Worm (Caenorhabditis elegans): Measurements from ENCODE around the gene mdt-17.
"Not testable (repeated sequence)": the region's sequence is repeated elsewhere in the genome, so short reads cannot be mapped to it uniquely, and the experiment has no call there.

mdt-17 gene

DNA sequence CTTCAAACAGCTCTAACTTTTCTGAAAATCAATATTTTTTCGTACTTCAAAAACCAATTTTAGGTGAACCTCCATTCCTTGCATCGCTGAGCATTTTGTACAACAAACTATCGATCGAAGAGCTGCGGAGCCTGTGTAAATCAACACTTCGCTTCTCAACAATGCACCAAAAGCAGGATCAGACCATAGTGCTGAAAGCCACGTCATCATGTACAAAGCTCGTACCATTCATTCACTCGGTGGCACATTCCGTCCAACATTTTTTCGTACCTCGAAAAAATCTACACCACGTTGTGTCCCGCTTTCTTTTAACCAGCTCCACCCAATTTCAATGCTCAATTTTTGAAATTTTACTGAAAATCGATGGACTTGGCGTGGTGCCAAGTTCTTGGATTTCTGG lies 43.5 kb upstream of the mdt-17 start, which contains the start of gene ZC15.10:
Gene ZC15.10 (plus strand): TSS at position 162 of the 400 bp plus-strand sequence.
- TF ChIP-seq F44E2.7 (GFP tag; IDR thresholded peaks at IDR 0.05) (0 out of 2 replicates have a peak, but pooled peaks have one; percentile 53), mep-1 (tag; optimal IDR thresholded peaks at IDR 0.05) (no peak), unc-62 (GFP tag; optimal IDR thresholded peaks at IDR 0.05 in 1 of 2) (peak in 1 of 2 experiments; percentile 67), unc-62 (tag; optimal IDR thresholded peaks at IDR 0.05) (no peak)

ce11 chrV:20305803-20306202 lies 38.8 kb upstream of the mdt-17 start, which contains the start of gene ZC15.1:
Gene ZC15.1, plus strand, starts transcription at chrV:20306103.
- TF ChIP-seq zfp-2 (tag; optimal IDR thresholded peaks at IDR 0.05) (no peak), jun-1 (tag; optimal IDR thresholded peaks at IDR 0.05) (no peak), nhr-25 (tag; optimal IDR thresholded peaks at IDR 0.05; ENCODE audit: borderline replicate concordance, insufficient read depth) (no peak), tra-1 (GFP tag; IDR thresholded peaks at IDR 0.05) (no peak), spr-3 (GFP tag; optimal IDR thresholded peaks at IDR 0.05) (no peak), ceh-44 (GFP tag; IDR thresholded peaks at IDR 0.05) (no peak), egl-43 (GFP tag; IDR thresholded peaks at IDR 0.05) (no peak), R02D3.7 (tag; optimal IDR thresholded peaks at IDR 0.05) (no peak), fos-1 (tag; optimal IDR thresholded peaks at IDR 0.05) (no peak), nhr-41 (GFP tag; IDR thresholded peaks at IDR 0.05) (no peak), zag-1 (tag; optimal IDR thresholded peaks at IDR 0.05) (no peak), Y48G9A.11 (GFP tag; IDR thresholded peaks at IDR 0.05) (no peak), tag-97 (GFP tag; IDR thresholded peaks at IDR 0.05) (no peak)

- not testable (repeated sequence) for TF ChIP-seq unc-62 (GFP tag; optimal IDR thresholded peaks at IDR 0.05 in 1 of 2); unc-62 (tag; optimal IDR thresholded peaks at IDR 0.05); lir-3 (tag; optimal IDR thresholded peaks at IDR 0.05); mdl-1 (tag; optimal IDR thresholded peaks at IDR 0.05)
These were observed 36.2 kb upstream of the mdt-17 start, which contains the start of gene ZC15.3 for ce11 chrV:20303288-20303687. Gene ZC15.3, plus strand, starts transcription at chrV:20303588.

- TF ChIP-seq hif-1 (tag; optimal IDR thresholded peaks at IDR 0.05) = no peak
These were observed 30.6 kb upstream of the mdt-17 start, which contains the start of gene ZC15.5 for ce11 chrV:20297650-20298049. Gene ZC15.5, plus strand, starts transcription at chrV:20297950.

DNA sequence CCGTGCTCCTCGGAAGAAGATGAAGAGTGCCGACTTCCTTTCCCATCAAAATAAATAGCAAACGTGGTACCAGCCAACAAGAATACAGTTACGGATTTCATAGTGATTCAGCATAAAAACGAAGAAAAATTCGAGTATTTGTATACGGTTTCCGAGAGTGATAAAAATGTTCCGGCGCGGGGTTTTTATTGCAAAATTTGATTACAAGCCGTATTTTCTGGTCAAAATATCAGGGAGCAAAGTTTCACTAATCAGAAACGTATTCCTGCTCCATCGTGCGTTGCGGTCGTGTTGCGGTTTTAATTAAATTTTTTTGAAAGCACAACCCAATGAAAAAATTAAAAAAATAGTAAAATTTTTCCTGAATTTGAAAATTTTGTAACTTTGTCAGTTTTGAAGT lies 27.3 kb upstream of the mdt-17 start, which contains the start of gene clec-261:
Gene clec-261 (minus strand): TSS at position 101 of the 400 bp plus-strand sequence.
- TF ChIP-seq rbr-2 (tag; optimal IDR thresholded peaks at IDR 0.05) (no peak), lin-15B (tag; optimal IDR thresholded peaks at IDR 0.05) (no peak), spr-3 (GFP tag; optimal IDR thresholded peaks at IDR 0.05) (no peak), R02D3.7 (tag; optimal IDR thresholded peaks at IDR 0.05) (no peak), arid-1 (GFP tag; conservative IDR thresholded peaks at IDR 0.05) (no peak), dpl-1 (GFP tag; optimal IDR thresholded peaks at IDR 0.05) (no peak), cey-2 (tag; optimal IDR thresholded peaks at IDR 0.05; ENCODE audit: borderline replicate concordance, insufficient read depth) (no peak)

DNA sequence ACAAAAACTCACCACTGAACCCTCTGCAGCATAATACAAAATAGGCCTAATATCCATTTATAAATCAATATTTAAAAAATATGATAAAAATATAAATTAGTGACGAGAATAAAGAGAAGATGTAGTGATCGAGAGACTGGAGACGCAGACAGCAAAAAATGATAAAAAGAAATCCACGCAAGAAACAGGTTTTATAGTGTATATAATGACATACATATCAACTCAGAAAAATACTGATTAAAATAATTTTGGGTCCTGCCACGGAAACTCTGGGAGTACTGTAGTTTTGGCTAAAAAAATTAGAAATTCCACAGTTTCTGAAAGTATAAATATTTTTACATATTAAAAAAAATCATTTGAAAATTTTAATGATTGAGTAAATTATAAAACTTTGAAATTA lies 22.3 kb upstream of the mdt-17 start, which contains the start of gene mlt-4:
Gene mlt-4 (minus strand): TSS at position 101 of the 400 bp plus-strand sequence.
- TF ChIP-seq F10B5.3 (tag; optimal IDR thresholded peaks at IDR 0.05) (no peak), zfp-3 (GFP tag; conservative IDR thresholded peaks at IDR 0.05) (no peak), sdz-12 (GFP tag; optimal IDR thresholded peaks at IDR 0.05) (no peak), dve-1 (tag; optimal IDR thresholded peaks at IDR 0.05; ENCODE audit: insufficient read depth) (no peak), arid-1 (GFP tag; conservative IDR thresholded peaks at IDR 0.05) (no peak), nhr-42 (GFP tag; IDR thresholded peaks at IDR 0.05) (no peak), fos-1 (tag; optimal IDR thresholded peaks at IDR 0.05) (no peak), nhr-48 (tag; optimal IDR thresholded peaks at IDR 0.05) (no peak), ces-1 (GFP tag; optimal IDR thresholded peaks at IDR 0.05) (no peak), daf-19 (GFP tag; conservative IDR thresholded peaks at IDR 0.05) (no peak)

Data from whole organism, L4 larva.